Worm (Caenorhabditis elegans) whole organism, L2 larva: ENCODE results near the gene Y19D10B.8.

Experiments
- alr-1 ChIP-seq: fragments of 150-350 bp; optimal IDR thresholded peaks from 2 replicates; lab custom pipeline; 2014; ENCODE audit warnings: missing biosample characterization, missing genetic modification characterization
- lin-39 ChIP-seq: fragments of 150-350 bp; optimal IDR thresholded peaks from 2 replicates; lab custom pipeline; 2014; ENCODE audit warnings: missing biosample characterization, missing genetic modification reagents, missing genetic modification characterization
- nhr-11 ChIP-seq: fragments of 150-350 bp; optimal IDR thresholded peaks from 2 replicates; lab custom pipeline; 2014; ENCODE audit warnings: missing biosample characterization, missing genetic modification characterization
- nhr-12 ChIP-seq: fragments of 150-350 bp; optimal IDR thresholded peaks from 2 replicates; lab custom pipeline; 2014; ENCODE audit warnings: missing biosample characterization, missing genetic modification characterization
- skn-1 ChIP-seq: sonication (generic microtip); optimal IDR thresholded peaks from 2 replicates; lab custom pipeline; 2017; ENCODE audit warnings: missing biosample characterization, missing genetic modification characterization
- snpc-4 ChIP-seq: fragments of 150-350 bp; optimal IDR thresholded peaks from 2 replicates; lab custom pipeline; 2014; ENCODE audit warnings: missing biosample characterization, missing genetic modification characterization
- ztf-4 ChIP-seq: fragments of 150-350 bp; optimal IDR thresholded peaks from 2 replicates; lab custom pipeline; 2014; ENCODE audit warnings: missing biosample characterization, missing genetic modification characterization

ce11 chrV:2336151-2336550, 35.3 kb upstream of the Y19D10B.8 start, which contains the start of gene irld-28:
- TF ChIP-seq alr-1 (tag; lab: Kevin White, UChicago) (no peak), snpc-4 (tag; lab: Kevin White, UChicago) (no peak), lin-39 (tag; lab: Kevin White, UChicago) (no peak), nhr-11 (no peak), skn-1 (tag; lab: Kevin White, UChicago) (no peak), nhr-12 (no peak), ztf-4 (tag; lab: Kevin White, UChicago) (no peak)
